Fruit fly (Drosophila melanogaster): Measurements from ENCODE around the gene CG7886.

The CG7886 gene

DNA sequence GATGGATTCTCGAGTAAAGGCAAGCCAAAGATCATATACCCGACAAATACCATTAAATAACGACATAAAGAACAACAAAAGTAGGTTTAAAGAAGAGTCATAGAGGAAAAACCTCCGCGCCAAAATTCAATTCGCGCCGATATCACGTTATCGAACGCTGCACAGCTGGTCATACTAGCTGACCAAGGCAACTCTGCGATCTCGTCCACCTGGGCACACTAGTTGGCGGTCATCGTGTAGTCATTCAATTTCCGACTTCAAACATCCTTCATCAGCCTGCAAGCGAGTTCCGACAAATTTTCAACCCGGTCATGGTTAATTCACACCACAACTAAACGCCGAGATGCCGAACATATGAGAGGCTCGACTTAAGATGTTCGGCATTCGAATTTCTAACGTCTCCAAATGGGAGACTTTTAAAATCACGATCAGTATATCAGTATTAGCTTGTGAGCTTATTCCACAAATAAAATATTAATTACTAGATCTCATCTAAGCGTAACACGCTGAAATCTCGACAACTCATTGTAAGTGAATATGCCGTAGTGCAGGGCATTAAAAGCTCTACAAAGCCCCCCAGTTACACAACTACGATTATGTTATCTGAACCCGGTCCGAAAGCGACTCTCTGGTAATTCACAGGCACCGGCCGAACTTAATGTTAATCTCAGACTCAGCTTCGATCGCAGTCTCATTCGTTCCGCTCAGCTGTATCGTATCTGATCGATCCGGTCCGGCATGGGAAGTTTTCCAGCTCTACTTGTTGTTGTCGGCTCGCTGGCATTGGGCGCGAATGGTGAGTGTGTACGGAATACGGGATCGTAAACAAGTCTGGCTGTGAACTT is 14.6 kb upstream of the CG7886 start, which contains the start of gene CG3505 (continued):
- TF ChIP-seq prd (optimal IDR thresholded peaks at IDR 0.05), result no peak
- TF ChIP-seq prd (GFP tag; IDR thresholded peaks at IDR 0.05), result 0 out of 3 replicates have a peak, but pooled peaks have one; percentile 22
- no peak for TF ChIP-seq Hmx (GFP tag; optimal IDR thresholded peaks at IDR 0.05)
- no peak for TF ChIP-seq rib (GFP tag; IDR thresholded peaks at IDR 0.05)
- TF ChIP-seq ken (GFP tag; IDR thresholded peaks at IDR 0.05), result peak; percentile 40; the same call in 1 of the 3 replicates
- TF ChIP-seq stwl (tag; optimal IDR thresholded peaks at IDR 0.05), result peak; percentile 53
- peak; percentile 100 for TF ChIP-seq E2f2 (GFP tag; IDR thresholded peaks at IDR 0.05)
- TF ChIP-seq org-1 (GFP tag; optimal IDR thresholded peaks at IDR 0.05), result no peak
- no peak for TF ChIP-seq CG15073 (GFP tag; optimal IDR thresholded peaks at IDR 0.05)
- peak; percentile 29 for TF ChIP-seq run (tag; optimal IDR thresholded peaks at IDR 0.05)
- no peak for TF ChIP-seq tll (GFP tag; optimal IDR thresholded peaks at IDR 0.05)
- no peak for TF ChIP-seq CG14050 (GFP tag; IDR thresholded peaks at IDR 0.05)
- no peak for TF ChIP-seq ci (GFP tag; IDR thresholded peaks at IDR 0.05)
- peak; percentile 42; the same call in 1 of the 3 replicates for TF ChIP-seq knrl (GFP tag; IDR thresholded peaks at IDR 0.05; ENCODE audit: partially characterized antibody)
- TF ChIP-seq mld (GFP tag; IDR thresholded peaks at IDR 0.05; ENCODE audit: partially characterized antibody), result no peak; the same call in 2 of the 3 replicates
- TF ChIP-seq CG18764 (GFP tag; optimal IDR thresholded peaks at IDR 0.05), result no peak
- TF ChIP-seq CG4424 (GFP tag; optimal IDR thresholded peaks at IDR 0.05), result no peak
- TF ChIP-seq Mrtf (GFP tag; IDR thresholded peaks at IDR 0.05), result no peak
- peak; percentile 6 for TF ChIP-seq CG18619 (GFP tag; optimal IDR thresholded peaks at IDR 0.05)
- no peak for TF ChIP-seq CG11398 (GFP tag; optimal IDR thresholded peaks at IDR 0.05)
- no peak for TF ChIP-seq Bteb2 (GFP tag; optimal IDR thresholded peaks at IDR 0.05)
- no peak for TF ChIP-seq Taf1 (GFP tag; IDR thresholded peaks at IDR 0.05)
- TF ChIP-seq BtbVII (GFP tag; optimal IDR thresholded peaks at IDR 0.05), result peak; percentile 29
- TF ChIP-seq Sry-β (GFP tag; optimal IDR thresholded peaks at IDR 0.05), result no peak
- TF ChIP-seq al (GFP tag; IDR thresholded peaks at IDR 0.05), result no peak
- TF ChIP-seq CG12104 (GFP tag; optimal IDR thresholded peaks at IDR 0.05), result peak; percentile 27
- no peak for TF ChIP-seq CG8281 (tag; optimal IDR thresholded peaks at IDR 0.05)
- peak; percentile 40 for TF ChIP-seq CG4328 (GFP tag; optimal IDR thresholded peaks at IDR 0.05)
- TF ChIP-seq CG30403 (GFP tag; optimal IDR thresholded peaks at IDR 0.05), result peak; percentile 33
- no peak for TF ChIP-seq CG6765 (GFP tag; optimal IDR thresholded peaks at IDR 0.05)
- peak; percentile 27 for TF ChIP-seq CG12391 (tag; optimal IDR thresholded peaks at IDR 0.05)
- no peak for TF ChIP-seq hb (GFP tag; IDR thresholded peaks at IDR 0.05; ENCODE audit: partially characterized antibody)
- no peak for TF ChIP-seq CG34224 (GFP tag; IDR thresholded peaks at IDR 0.05; ENCODE audit: partially characterized antibody)
- peak; percentile 62 for TF ChIP-seq CG3847 (GFP tag; IDR thresholded peaks at IDR 0.05)
- peak; percentile 100 for TF ChIP-seq Dp (GFP tag; optimal IDR thresholded peaks at IDR 0.05)
- TF ChIP-seq vfl (GFP tag; optimal IDR thresholded peaks at IDR 0.05), result no peak
- TF ChIP-seq ranshi (GFP tag; IDR thresholded peaks at IDR 0.05), result 0 out of 2 replicates have a peak, but pooled peaks have one; percentile 10
- no peak for TF ChIP-seq CG10462 (GFP tag; optimal IDR thresholded peaks at IDR 0.05)
- no peak for TF ChIP-seq jigr1 (GFP tag; IDR thresholded peaks at IDR 0.05)
- no peak for TF ChIP-seq zf30C (GFP tag; optimal IDR thresholded peaks at IDR 0.05)
- peak; percentile 56 for TF ChIP-seq HmgZ (tag; optimal IDR thresholded peaks at IDR 0.05)
- TF ChIP-seq mam (GFP tag; optimal IDR thresholded peaks at IDR 0.05), result peak; percentile 41
- no peak for TF ChIP-seq CG17829 (tag; optimal IDR thresholded peaks at IDR 0.05)
- TF ChIP-seq CG15011 (GFP tag; optimal IDR thresholded peaks at IDR 0.05), result peak; percentile 42
- no peak for TF ChIP-seq CG7357 (GFP tag; IDR thresholded peaks at IDR 0.05)
- peak; percentile 7 for TF ChIP-seq CG3995 (GFP tag; optimal IDR thresholded peaks at IDR 0.05)
- peak; percentile 57 for TF ChIP-seq CG7987 (GFP tag; optimal IDR thresholded peaks at IDR 0.05)
- no peak for TF ChIP-seq Deaf1 (tag; optimal IDR thresholded peaks at IDR 0.05)
- TF ChIP-seq jumu (GFP tag; optimal IDR thresholded peaks at IDR 0.05), result no peak
- TF ChIP-seq CG12236 (GFP tag; optimal IDR thresholded peaks at IDR 0.05), result no peak

Measured in whole organism, embryonic.